Worm (Caenorhabditis elegans): ENCODE results near the gene ZK593.3.

Gene ZK593.3

DNA sequence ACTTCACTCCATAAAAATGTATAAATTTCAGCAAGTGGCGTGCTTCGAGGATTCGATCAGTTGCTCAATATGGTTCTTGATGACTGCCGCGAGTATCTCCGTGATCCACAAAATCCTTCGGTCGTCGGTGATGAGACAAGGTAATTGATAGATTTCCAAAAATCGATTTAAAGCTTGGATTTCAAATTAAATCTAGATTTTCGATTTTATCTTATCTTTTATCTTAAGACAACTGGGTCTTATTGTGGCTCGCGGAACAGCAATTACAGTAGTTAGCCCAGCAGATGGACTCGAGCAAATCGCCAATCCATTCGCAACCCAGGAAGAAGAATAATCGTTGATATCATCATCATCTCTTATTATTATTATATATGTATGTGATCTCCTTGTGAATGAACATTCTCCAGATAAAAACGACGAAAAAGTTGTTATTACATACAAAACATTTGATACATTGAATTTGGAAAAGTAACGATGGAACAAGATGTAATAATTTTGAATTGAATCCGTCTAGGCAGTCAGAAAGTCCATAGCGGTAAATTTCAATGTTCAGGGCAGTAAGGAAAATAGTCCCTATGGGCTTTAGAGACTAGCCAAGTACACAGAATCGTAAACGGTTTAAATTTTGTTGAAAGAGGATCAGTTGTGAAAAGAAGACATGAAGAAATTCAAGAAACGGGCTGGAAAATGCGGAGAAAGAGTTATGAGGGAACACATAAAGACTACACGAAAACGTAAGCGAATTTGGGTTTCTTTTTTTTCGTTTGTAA lies 18.5 kb downstream of the ZK593.3 start (continued):
- TF ChIP-seq nhr-11 (tag; optimal IDR thresholded peaks at IDR 0.05) (no peak), nhr-237 (tag; optimal IDR thresholded peaks at IDR 0.05) (no peak), nhr-10 (tag; optimal IDR thresholded peaks at IDR 0.05) (no peak), nhr-41 (GFP tag; IDR thresholded peaks at IDR 0.05) (peak; percentile 30; the same call in 1 of the 2 replicates), mep-1 (tag; optimal IDR thresholded peaks at IDR 0.05) (peak; percentile 60), F26F4.8 (GFP tag; conservative IDR thresholded peaks at IDR 0.05) (no peak), F37D6.2 (tag; optimal IDR thresholded peaks at IDR 0.05) (no peak), Y75B8A.6 (GFP tag; IDR thresholded peaks at IDR 0.05) (no peak), ces-1 (GFP tag; optimal IDR thresholded peaks at IDR 0.05) (no peak), daf-16 (GFP tag; optimal IDR thresholded peaks at IDR 0.05) (no peak), daf-16 (tag; optimal IDR thresholded peaks at IDR 0.05) (peak; percentile 30), Y5F2A.4 (GFP tag; optimal IDR thresholded peaks at IDR 0.05) (no peak), gei-8 (GFP tag; optimal IDR thresholded peaks at IDR 0.05) (peak; percentile 40), sdz-12 (GFP tag; optimal IDR thresholded peaks at IDR 0.05) (peak; percentile 78), ceh-82 (tag; optimal IDR thresholded peaks at IDR 0.05) (no peak), dmd-9 (GFP tag; IDR thresholded peaks at IDR 0.05) (no peak), mes-2 (tag; optimal IDR thresholded peaks at IDR 0.05; ENCODE audit: poor library complexity, severe bottlenecking) (peak; percentile 25), ztf-11 (tag; optimal IDR thresholded peaks at IDR 0.05) (no peak), nhr-77 (tag; optimal IDR thresholded peaks at IDR 0.05) (peak; percentile 70), hlh-30 (tag; optimal IDR thresholded peaks at IDR 0.05; ENCODE audit: insufficient read depth) (peak; percentile 35), T26A8.4 (GFP tag; IDR thresholded peaks at IDR 0.05) (peak; percentile 75), ama-1 (optimal IDR thresholded peaks at IDR 0.05) (peak; percentile 65), spr-3 (GFP tag; optimal IDR thresholded peaks at IDR 0.05) (peak; percentile 61), fos-1 (tag; optimal IDR thresholded peaks at IDR 0.05) (no peak), zfp-3 (GFP tag; conservative IDR thresholded peaks at IDR 0.05) (peak; percentile 84), lim-7 (GFP tag; IDR thresholded peaks at IDR 0.05) (peak; percentile 14; the same call in 1 of the 2 replicates), mdt-29 (GFP tag; IDR thresholded peaks at IDR 0.05) (peak; percentile 51), duxl-1 (tag; optimal IDR thresholded peaks at IDR 0.05; ENCODE audit: poor library complexity) (peak; percentile 2), nhr-48 (tag; optimal IDR thresholded peaks at IDR 0.05) (peak; percentile 49), nhr-76 (tag; optimal IDR thresholded peaks at IDR 0.05) (no peak)

DNA sequence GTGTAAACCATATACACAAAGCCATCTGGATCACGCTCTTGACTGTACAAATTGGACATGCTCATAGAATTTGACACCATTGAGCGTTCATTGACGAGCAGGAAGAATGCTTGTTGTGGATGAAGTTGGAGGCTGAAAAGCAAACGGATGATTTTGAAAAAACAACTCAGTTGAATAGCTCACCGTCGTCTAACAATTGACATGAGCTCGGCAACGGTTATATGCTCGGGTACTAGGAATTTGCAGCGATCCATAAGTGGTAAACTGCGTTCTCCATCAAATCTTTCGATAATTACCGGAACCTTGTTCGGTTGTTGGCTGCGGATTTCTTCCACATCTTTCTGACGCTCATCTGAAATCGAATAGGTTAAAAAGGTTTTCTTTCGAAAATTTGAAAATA lies 19.3 kb downstream of the ZK593.3 start:
- peak in 1 of 2 experiments; percentile 42 for TF ChIP-seq unc-62 (GFP tag; optimal IDR thresholded peaks at IDR 0.05 in 1 of 2)
- no peak for TF ChIP-seq unc-62 (tag; optimal IDR thresholded peaks at IDR 0.05)
- TF ChIP-seq F10B5.3 (tag; optimal IDR thresholded peaks at IDR 0.05): no peak
- TF ChIP-seq nhr-42 (GFP tag; IDR thresholded peaks at IDR 0.05): no peak

DNA sequence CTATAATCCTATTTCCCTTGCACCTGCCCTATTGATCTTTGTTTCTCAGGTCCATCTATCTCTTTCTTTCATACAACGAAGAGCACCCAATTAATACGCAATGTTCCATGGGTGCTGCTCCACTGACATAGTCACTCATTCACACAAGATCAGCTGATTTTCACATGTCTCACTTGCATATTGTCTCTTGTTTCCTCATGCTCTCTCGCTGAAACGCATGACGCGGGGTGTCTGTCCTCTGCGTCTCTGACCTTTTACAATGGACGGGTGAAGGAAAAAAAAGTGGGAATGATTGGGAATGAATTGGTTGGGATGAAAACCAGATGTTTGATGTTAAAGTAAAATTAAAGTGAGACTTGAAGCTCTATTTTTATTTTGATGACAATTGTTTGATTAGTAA lies 19.8 kb downstream of the ZK593.3 start:
- TF ChIP-seq hlh-30 (tag; optimal IDR thresholded peaks at IDR 0.05; ENCODE audit: insufficient read depth) (peak; percentile 100), F49E8.2 (tag; optimal IDR thresholded peaks at IDR 0.05; ENCODE audit: borderline replicate concordance) (no peak), mep-1 (tag; optimal IDR thresholded peaks at IDR 0.05) (peak; percentile 90), lin-15B (tag; optimal IDR thresholded peaks at IDR 0.05) (no peak), cey-2 (tag; optimal IDR thresholded peaks at IDR 0.05; ENCODE audit: borderline replicate concordance, insufficient read depth) (no peak), lin-1 (GFP tag; IDR thresholded peaks at IDR 0.05) (0 out of 2 replicates have a peak, but pooled peaks have one; percentile 54), ctbp-1 (GFP tag; IDR thresholded peaks at IDR 0.05) (peak; percentile 80), ceh-28 (tag; optimal IDR thresholded peaks at IDR 0.05) (peak; percentile 59), nhr-11 (tag; optimal IDR thresholded peaks at IDR 0.05) (peak; percentile 93), nhr-102 (tag; optimal IDR thresholded peaks at IDR 0.05) (peak; percentile 43), T26A8.4 (GFP tag; IDR thresholded peaks at IDR 0.05) (peak; percentile 50; the same call in 1 of the 2 replicates), ceh-20 (GFP tag; IDR thresholded peaks at IDR 0.05) (peak; percentile 91), arid-1 (GFP tag; conservative IDR thresholded peaks at IDR 0.05) (0 out of 2 replicates have a peak, but pooled peaks have one; percentile 34), lin-13 (GFP tag; optimal IDR thresholded peaks at IDR 0.05) (peak; percentile 58), fos-1 (tag; optimal IDR thresholded peaks at IDR 0.05) (no peak), spr-3 (GFP tag; optimal IDR thresholded peaks at IDR 0.05) (no peak), spr-1 (tag; optimal IDR thresholded peaks at IDR 0.05) (no peak), ztf-11 (tag; optimal IDR thresholded peaks at IDR 0.05) (no peak), daf-16 (GFP tag; optimal IDR thresholded peaks at IDR 0.05) (peak in 1 of 2 experiments; percentile 50), daf-16 (tag; optimal IDR thresholded peaks at IDR 0.05) (peak; percentile 67), nhr-41 (GFP tag; IDR thresholded peaks at IDR 0.05) (0 out of 2 replicates have a peak, but pooled peaks have one; percentile 29), jun-1 (tag; optimal IDR thresholded peaks at IDR 0.05) (no peak), lin-39 (tag; optimal IDR thresholded peaks at IDR 0.05) (no peak)

All from whole organism, L4 larva.